Worm (Caenorhabditis elegans) whole organism, mixed stage, embryonic: ENCODE measurements around the gene K02D10.3.

Experiments used
- M03D4.4 ChIP-seq: sonication (generic microtip); optimal IDR thresholded peaks from 2 replicates; lab custom pipeline; 2017; ENCODE audit warnings: mild to moderate bottlenecking, missing genetic modification characterization, missing compliant biosample characterization
- bed-3 ChIP-seq: fragments of 200-800 bp; sonication (Bioruptor generic); optimal IDR thresholded peaks from 3 replicates; lab custom pipeline; 2018; ENCODE audit warnings: mild to moderate bottlenecking, missing genetic modification characterization, moderate library complexity, missing compliant biosample characterization
- blmp-1 ChIP-seq: fragments of 150-350 bp; optimal IDR thresholded peaks from 2 replicates; lab custom pipeline; 2014; ENCODE audit warnings: missing biosample characterization, missing genetic modification characterization
- ceh-39 ChIP-seq: fragments of 150-350 bp; optimal IDR thresholded peaks from 2 replicates; lab custom pipeline; 2014; ENCODE audit warnings: missing biosample characterization, missing genetic modification characterization
- ceh-43 ChIP-seq: fragments of 200-800 bp; sonication (Bioruptor generic); optimal IDR thresholded peaks from 2 replicates; lab custom pipeline; 2018; ENCODE audit warnings: mild to moderate bottlenecking, missing genetic modification characterization, moderate library complexity, missing compliant biosample characterization
- ceh-83 ChIP-seq: fragments of 200-800 bp; sonication (Bioruptor generic); optimal IDR thresholded peaks from 2 replicates; lab custom pipeline; 2018; ENCODE audit warnings: mild to moderate bottlenecking, missing genetic modification characterization, missing compliant biosample characterization
- ces-1 ChIP-seq: fragments of 150-350 bp; optimal IDR thresholded peaks from 2 replicates; lab custom pipeline; 2014; ENCODE audit warnings: missing biosample characterization, missing genetic modification reagents, missing genetic modification characterization
- cnd-1 ChIP-seq: fragments of 200-800 bp; sonication (Bioruptor generic); optimal IDR thresholded peaks from 2 replicates; lab custom pipeline; 2018; ENCODE audit warnings: mild to moderate bottlenecking, missing genetic modification characterization, missing compliant biosample characterization
- drap-1 ChIP-seq: fragments of 200-800 bp; sonication (Bioruptor generic); optimal IDR thresholded peaks from 3 replicates; lab custom pipeline; 2018; ENCODE audit warnings: mild to moderate bottlenecking, missing genetic modification characterization, missing compliant biosample characterization
- elt-1 ChIP-seq: sonication (generic microtip); optimal IDR thresholded peaks from 2 replicates; lab custom pipeline; 2017; ENCODE audit warnings: missing genetic modification characterization, mild to moderate bottlenecking, missing compliant biosample characterization, antibody characterized with exemption, moderate library complexity, borderline replicate concordance; ENCODE audit not compliant: insufficient read depth
- elt-3 ChIP-seq: fragments of 150-350 bp; optimal IDR thresholded peaks from 2 replicates; lab custom pipeline; 2014; ENCODE audit warnings: missing biosample characterization, missing genetic modification characterization
- flh-1 ChIP-seq: fragments of 200-800 bp; sonication (Bioruptor generic); optimal IDR thresholded peaks from 2 replicates; lab custom pipeline; 2018; ENCODE audit warnings: mild to moderate bottlenecking, missing genetic modification characterization, moderate library complexity, missing compliant biosample characterization
- ham-2 ChIP-seq: fragments of 200-800 bp; sonication (Bioruptor generic); optimal IDR thresholded peaks from 2 replicates; lab custom pipeline; 2018; ENCODE audit warnings: mild to moderate bottlenecking, missing genetic modification characterization, missing compliant biosample characterization
- hlh-1 ChIP-seq: fragments of 150-350 bp; optimal IDR thresholded peaks from 2 replicates; lab custom pipeline; 2014; ENCODE audit warnings: missing biosample characterization, missing genetic modification reagents, missing genetic modification characterization
- lin-13 ChIP-seq: fragments of 150-350 bp; optimal IDR thresholded peaks from 2 replicates; lab custom pipeline; 2014; ENCODE audit warnings: missing biosample characterization, missing genetic modification characterization
- lin-32 ChIP-seq: fragments of 200-800 bp; sonication (Bioruptor generic); optimal IDR thresholded peaks from 2 replicates; lab custom pipeline; 2018; ENCODE audit warnings: mild to moderate bottlenecking, missing genetic modification characterization, missing compliant biosample characterization
- lsy-2 ChIP-seq: fragments of 150-350 bp; optimal IDR thresholded peaks from 2 replicates; lab custom pipeline; 2014; ENCODE audit warnings: missing biosample characterization, missing genetic modification characterization
- mab-5 ChIP-seq: fragments of 150-350 bp; optimal IDR thresholded peaks from 2 replicates; lab custom pipeline; 2014; ENCODE audit warnings: missing biosample characterization, missing genetic modification characterization
- mep-1 ChIP-seq: fragments of 150-350 bp; optimal IDR thresholded peaks from 2 replicates; lab custom pipeline; 2017; ENCODE audit warnings: missing biosample characterization, missing genetic modification reagents, missing genetic modification characterization, inconsistent platforms
- mls-2 ChIP-seq: sonication (generic microtip); optimal IDR thresholded peaks from 2 replicates; lab custom pipeline; 2016; ENCODE audit warnings: mild to moderate bottlenecking, missing genetic modification characterization, moderate library complexity, missing compliant biosample characterization
- nhr-12 ChIP-seq: fragments of 150-350 bp; optimal IDR thresholded peaks from 2 replicates; lab custom pipeline; 2014; ENCODE audit warnings: missing biosample characterization, missing genetic modification characterization
- nhr-2 ChIP-seq: fragments of 150-350 bp; optimal IDR thresholded peaks from 2 replicates; lab custom pipeline; 2014; ENCODE audit warnings: missing biosample characterization, missing genetic modification characterization
- nhr-237 ChIP-seq: fragments of 150-350 bp; optimal IDR thresholded peaks from 2 replicates; lab custom pipeline; 2014; ENCODE audit warnings: missing biosample characterization, missing genetic modification characterization
- nhr-28 ChIP-seq: fragments of 150-350 bp; optimal IDR thresholded peaks from 2 replicates; lab custom pipeline; 2014; ENCODE audit warnings: missing biosample characterization, missing genetic modification characterization
- nhr-76 ChIP-seq: sonication (generic microtip); optimal IDR thresholded peaks from 2 replicates; lab custom pipeline; 2017; ENCODE audit warnings: missing biosample characterization, missing genetic modification characterization
- pha-4 ChIP-seq: fragments of 150-350 bp; optimal IDR thresholded peaks from 2 replicates; lab custom pipeline; 2018; ENCODE audit warnings: missing biosample characterization, missing genetic modification reagents, missing genetic modification characterization
- sem-2 ChIP-seq: fragments of 200-800 bp; sonication (Bioruptor generic); optimal IDR thresholded peaks from 2 replicates; lab custom pipeline; 2018; ENCODE audit warnings: mild to moderate bottlenecking, missing genetic modification characterization, missing compliant biosample characterization
- snpc-4 ChIP-seq: fragments of 150-350 bp; optimal IDR thresholded peaks from 2 replicates; lab custom pipeline; 2014; ENCODE audit warnings: missing biosample characterization, missing genetic modification characterization
- sptf-1 ChIP-seq: sonication (generic microtip); optimal IDR thresholded peaks from 2 replicates; lab custom pipeline; 2017; ENCODE audit warnings: mild to moderate bottlenecking, missing genetic modification characterization, moderate library complexity, missing compliant biosample characterization
- tbx-8 ChIP-seq: fragments of 200-800 bp; sonication (Bioruptor generic); optimal IDR thresholded peaks from 2 replicates; lab custom pipeline; 2018; ENCODE audit warnings: mild to moderate bottlenecking, missing genetic modification characterization, moderate library complexity, missing compliant biosample characterization
- unc-120 ChIP-seq: sonication (generic microtip); optimal IDR thresholded peaks from 2 replicates; lab custom pipeline; 2017; ENCODE audit warnings: missing genetic modification characterization, missing compliant biosample characterization; ENCODE audit not compliant: poor library complexity, severe bottlenecking
- unc-39 ChIP-seq: fragments of 150-350 bp; optimal IDR thresholded peaks from 2 replicates; lab custom pipeline; 2014; ENCODE audit warnings: missing biosample characterization, missing genetic modification characterization
- unc-62 ChIP-seq: fragments of 150-350 bp; optimal IDR thresholded peaks from 2 replicates; lab custom pipeline; 2014; ENCODE audit warnings: missing biosample characterization, missing genetic modification reagents, missing genetic modification characterization
- zip-8 ChIP-seq: fragments of 150-350 bp; optimal IDR thresholded peaks from 2 replicates; lab custom pipeline; 2014; ENCODE audit warnings: missing biosample characterization, missing genetic modification characterization
- ztf-11 ChIP-seq: fragments of 150-350 bp; optimal IDR thresholded peaks from 2 replicates; lab custom pipeline; 2014; ENCODE audit warnings: missing biosample characterization, missing genetic modification characterization

The K02D10.3 gene

ce11 chrIII:8743796-8744404 lies 27.9 kb downstream of the K02D10.3 start, which contains the start of gene ZK370.6:
Gene ZK370.6, minus strand, starts transcription at chrIII:8743846.
- TF ChIP-seq ces-1 (GFP tag; lab: Kevin White, UChicago) (peak; percentile 92), ceh-39 (tag; lab: Kevin White, UChicago) (no peak)

- no peak for TF ChIP-seq lin-32 (GFP tag; lab: Kevin White, UChicago)
- peak; percentile 8 for TF ChIP-seq ces-1 (GFP tag; lab: Kevin White, UChicago)
- no peak for TF ChIP-seq lsy-2 (tag; lab: Kevin White, UChicago)
- TF ChIP-seq nhr-237 (tag; lab: Kevin White, UChicago), result no peak
These were observed 29.2 kb downstream of the K02D10.3 start for ce11 chrIII:8742584-8742983.

- TF ChIP-seq lin-32 (GFP tag; lab: Kevin White, UChicago) (no peak), ham-2 (no peak), nhr-237 (tag; lab: Kevin White, UChicago) (no peak), sptf-1 (tag; lab: Kevin White, UChicago) (no peak), lsy-2 (tag; lab: Kevin White, UChicago) (no peak), M03D4.4 (tag; lab: Kevin White, UChicago) (no peak), drap-1 (GFP tag; lab: Kevin White, UChicago) (no peak), zip-8 (tag; lab: Kevin White, UChicago) (no peak), ceh-83 (GFP tag; lab: Kevin White, UChicago) (no peak), unc-39 (tag; lab: Kevin White, UChicago) (no peak), mls-2 (no peak), sem-2 (GFP tag; lab: Kevin White, UChicago) (no peak), nhr-28 (tag; lab: Kevin White, UChicago) (no peak), bed-3 (GFP tag; lab: Kevin White, UChicago) (no peak), cnd-1 (tag; lab: Kevin White, UChicago) (no peak)
These were observed 29.8 kb downstream of the K02D10.3 start for ce11 chrIII:8741955-8742354.

ce11 chrIII:8741276-8741860 lies 30.4 kb downstream of the K02D10.3 start, which contains the start of gene pdhk-2:
Gene pdhk-2, minus strand, starts transcription at chrIII:8741412.
- TF ChIP-seq lin-32 (GFP tag; lab: Kevin White, UChicago), result peak; percentile 4
- TF ChIP-seq elt-3 (tag; lab: Kevin White, UChicago), result no peak
- peak; percentile 86 for TF ChIP-seq sptf-1 (tag; lab: Kevin White, UChicago)
- TF ChIP-seq pha-4 (tag; lab: Kevin White, UChicago), result peak; percentile 76
- TF ChIP-seq ceh-83 (GFP tag; lab: Kevin White, UChicago), result peak; percentile 72
- peak; percentile 76 for TF ChIP-seq drap-1 (GFP tag; lab: Kevin White, UChicago)
- TF ChIP-seq mab-5 (tag; lab: Kevin White, UChicago), result no peak
- TF ChIP-seq nhr-237 (tag; lab: Kevin White, UChicago), result peak; percentile 80
- no peak for TF ChIP-seq blmp-1 (tag; lab: Kevin White, UChicago)
- peak; percentile 71 for TF ChIP-seq ceh-43
- TF ChIP-seq ham-2, result peak; percentile 39
- peak; percentile 58 for TF ChIP-seq elt-1 (tag; lab: Kevin White, UChicago)
- peak; percentile 90 for TF ChIP-seq unc-120 (tag; lab: Kevin White, UChicago)
- peak; percentile 90 for TF ChIP-seq mep-1 (tag; lab: Kevin White, UChicago)
- no peak for TF ChIP-seq nhr-76
- no peak for TF ChIP-seq nhr-12 (tag; lab: Kevin White, UChicago)
- TF ChIP-seq unc-62 (GFP tag; lab: Kevin White, UChicago), result peak; percentile 57
- peak; percentile 82 for TF ChIP-seq zip-8 (tag; lab: Kevin White, UChicago)
- TF ChIP-seq bed-3 (GFP tag; lab: Kevin White, UChicago), result peak; percentile 31
- peak; percentile 87 for TF ChIP-seq lin-13
- TF ChIP-seq M03D4.4 (tag; lab: Kevin White, UChicago), result peak; percentile 78
- TF ChIP-seq ztf-11 (tag; lab: Kevin White, UChicago), result no peak
- peak; percentile 67 for TF ChIP-seq ceh-39 (tag; lab: Kevin White, UChicago)
- TF ChIP-seq sem-2 (GFP tag; lab: Kevin White, UChicago), result no peak
- TF ChIP-seq mls-2, result peak; percentile 81
- TF ChIP-seq unc-39 (tag; lab: Kevin White, UChicago), result no peak
- TF ChIP-seq nhr-2 (tag; lab: Kevin White, UChicago), result no peak
- peak; percentile 78 for TF ChIP-seq ces-1 (GFP tag; lab: Kevin White, UChicago)
- peak; percentile 54 for TF ChIP-seq hlh-1 (tag; lab: Kevin White, UChicago)
- no peak for TF ChIP-seq snpc-4 (tag; lab: Kevin White, UChicago)
- TF ChIP-seq cnd-1 (tag; lab: Kevin White, UChicago), result peak; percentile 64
- peak; percentile 4 for TF ChIP-seq flh-1 (GFP tag; lab: Kevin White, UChicago)
- no peak for TF ChIP-seq tbx-8 (GFP tag; lab: Kevin White, UChicago)
- TF ChIP-seq lsy-2 (tag; lab: Kevin White, UChicago), result peak; percentile 85
- no peak for TF ChIP-seq nhr-28 (tag; lab: Kevin White, UChicago)
